Worm (Caenorhabditis elegans) whole organism, young adult: ENCODE data around the gene F14F7.4.
A peak's percentile ranks its signal among the peaks of the same experiment; 100 is the strongest.

Source experiments
- B0019.2 ChIP-seq: fragments of 200-800 bp; sonication (Bioruptor generic); conservative IDR thresholded peaks from 2 replicates; pipeline ENCODE4 v1.3.6; 2022; ENCODE audit warnings: missing genetic modification reagents, missing genetic modification characterization, missing compliant biosample characterization
- B0035.1 ChIP-seq: sonication (generic microtip); optimal IDR thresholded peaks from 2 replicates; lab custom pipeline; 2016; ENCODE audit warnings: missing genetic modification characterization, mild to moderate bottlenecking, missing compliant biosample characterization, missing genotype, missing genetic modification reagents
- B0261.1 ChIP-seq: sonication (generic microtip); optimal IDR thresholded peaks from 2 replicates; lab custom pipeline; 2016; ENCODE audit warnings: mild to moderate bottlenecking, missing genetic modification characterization, moderate library complexity, missing compliant biosample characterization
- C06A6.2 ChIP-seq: fragments of 200-800 bp; sonication (Bioruptor generic); conservative IDR thresholded peaks from 2 replicates; pipeline ENCODE4 v1.3.6; 2022; ENCODE audit warnings: missing genetic modification characterization, missing compliant biosample characterization
- F22D6.2 ChIP-seq: sonication (generic microtip); optimal IDR thresholded peaks from 2 replicates; lab custom pipeline; 2016; ENCODE audit warnings: mild to moderate bottlenecking, missing genetic modification characterization, missing compliant biosample characterization
- F23B12.7 ChIP-seq: sonication (generic microtip); optimal IDR thresholded peaks from 2 replicates; lab custom pipeline; 2017; ENCODE audit warnings: missing genetic modification characterization, mild to moderate bottlenecking, missing compliant biosample characterization, antibody characterized with exemption, moderate library complexity; ENCODE audit not compliant: insufficient read depth
- F33H1.4 ChIP-seq: fragments of 200-800 bp; sonication (Bioruptor generic); IDR thresholded peaks from 2 replicates; pipeline ENCODE4 v1.3.6; 2022; ENCODE audit warnings: missing genetic modification reagents, missing genetic modification characterization, missing compliant biosample characterization
- F37B4.10 ChIP-seq: fragments of 200-800 bp; sonication (Bioruptor generic); IDR thresholded peaks from 2 replicates; pipeline ENCODE4 v1.3.6; 2022; ENCODE audit warnings: missing genetic modification characterization, missing compliant biosample characterization
- K11D2.4 ChIP-seq: fragments of 200-800 bp; sonication (Bioruptor generic); IDR thresholded peaks from 2 replicates; pipeline ENCODE4 v1.3.6; 2022; ENCODE audit warnings: missing genetic modification reagents, missing genetic modification characterization, missing compliant biosample characterization
- K12H6.12 ChIP-seq: fragments of 200-800 bp; sonication (Bioruptor generic); optimal IDR thresholded peaks from 2 replicates; lab custom pipeline; 2018; ENCODE audit warnings: mild to moderate bottlenecking, missing genetic modification characterization, missing compliant biosample characterization
- Y56A3A.18 ChIP-seq: fragments of 200-800 bp; sonication (Bioruptor generic); IDR thresholded peaks from 2 replicates; pipeline ENCODE4 v1.3.6; 2022; ENCODE audit warnings: missing genetic modification reagents, missing genetic modification characterization, missing compliant biosample characterization
- Y95B8A.8 ChIP-seq: fragments of 200-800 bp; sonication (Bioruptor generic); IDR thresholded peaks from 2 replicates; pipeline ENCODE4 v1.3.6; 2022; ENCODE audit warnings: missing genetic modification reagents, missing genetic modification characterization, missing compliant biosample characterization
- atf-7 ChIP-seq: sonication (generic microtip); optimal IDR thresholded peaks from 2 replicates; lab custom pipeline; 2017; ENCODE audit warnings: mild to moderate bottlenecking, missing genetic modification characterization, missing compliant biosample characterization
- attf-3 ChIP-seq: fragments of 200-800 bp; sonication (Bioruptor generic); conservative IDR thresholded peaks from 2 replicates; pipeline ENCODE4 v1.3.6; 2022; ENCODE audit warnings: missing genetic modification reagents, missing genetic modification characterization, missing compliant biosample characterization
- bed-1 ChIP-seq: fragments of 200-800 bp; sonication (Bioruptor generic); IDR thresholded peaks from 2 replicates; pipeline ENCODE4 v1.3.6; 2022; ENCODE audit warnings: missing genetic modification reagents, missing genetic modification characterization, missing compliant biosample characterization
- ceh-100 ChIP-seq: fragments of 200-800 bp; sonication (Bioruptor generic); IDR thresholded peaks from 2 replicates; pipeline ENCODE4 v1.3.6; 2022; ENCODE audit warnings: missing genetic modification reagents, missing genetic modification characterization, missing compliant biosample characterization
- ceh-79 ChIP-seq: sonication (generic microtip); optimal IDR thresholded peaks from 2 replicates; lab custom pipeline; 2017; ENCODE audit warnings: mild to moderate bottlenecking, missing genetic modification characterization, missing compliant biosample characterization
- ceh-91 ChIP-seq: fragments of 200-800 bp; sonication (Bioruptor generic); IDR thresholded peaks from 2 replicates; pipeline ENCODE4 v1.3.6; 2022; ENCODE audit warnings: missing genetic modification reagents, missing genetic modification characterization, missing compliant biosample characterization
- egl-18 ChIP-seq: fragments of 200-800 bp; sonication (Bioruptor generic); IDR thresholded peaks from 2 replicates; pipeline ENCODE4 v1.3.6; 2022; ENCODE audit warnings: missing genetic modification reagents, missing genetic modification characterization, missing compliant biosample characterization
- egl-44 ChIP-seq: fragments of 200-800 bp; sonication (Bioruptor generic); IDR thresholded peaks from 2 replicates; pipeline ENCODE4 v1.3.6; 2022; ENCODE audit warnings: missing genetic modification reagents, missing genetic modification characterization, missing compliant biosample characterization
- ekl-4 ChIP-seq: fragments of 200-800 bp; sonication (Bioruptor generic); IDR thresholded peaks from 2 replicates; pipeline ENCODE4 v1.3.6; 2022; ENCODE audit warnings: missing genetic modification reagents, missing genetic modification characterization, missing compliant biosample characterization
- fkh-3 ChIP-seq: sonication (generic microtip); optimal IDR thresholded peaks from 2 replicates; lab custom pipeline; 2016; ENCODE audit warnings: mild to moderate bottlenecking, missing genetic modification characterization, missing compliant biosample characterization
- gei-17 ChIP-seq: fragments of 200-800 bp; sonication (Bioruptor generic); optimal IDR thresholded peaks from 2 replicates; lab custom pipeline; 2018; ENCODE audit warnings: mild to moderate bottlenecking, missing genetic modification characterization, missing compliant biosample characterization
- him-1 ChIP-seq: sonication (generic microtip); optimal IDR thresholded peaks from 2 replicates; lab custom pipeline; 2016; ENCODE audit warnings: missing genotype, missing genetic modification reagents, missing genetic modification characterization, missing compliant biosample characterization
- hmg-1.2 ChIP-seq: fragments of 200-800 bp; sonication (Bioruptor generic); IDR thresholded peaks from 2 replicates; pipeline ENCODE4 v1.3.6; 2022; ENCODE audit warnings: missing genetic modification reagents, missing genetic modification characterization, missing compliant biosample characterization
- hsf-1 ChIP-seq: fragments of 200-800 bp; sonication (Bioruptor generic); IDR thresholded peaks from 2 replicates; pipeline ENCODE4 v1.3.6; 2022; ENCODE audit warnings: missing genetic modification reagents, missing genetic modification characterization, missing compliant biosample characterization
- let-526 ChIP-seq: fragments of 200-800 bp; sonication (Bioruptor generic); IDR thresholded peaks from 2 replicates; pipeline ENCODE4 v1.3.6; 2022; ENCODE audit warnings: missing genetic modification reagents, missing genetic modification characterization, missing compliant biosample characterization
- let-607 ChIP-seq, 2 experiments: fragments of 200-800 bp in 1 of 2; sonication (Bioruptor generic) in 1 of 2; sonication (generic microtip) in 1 of 2; optimal IDR thresholded peaks; 2 replicates each; lab custom pipeline; 2016 to 2018; ENCODE audit warnings: mild to moderate bottlenecking in 2 of 2, missing compliant biosample characterization in 2 of 2, missing genetic modification characterization in 2 of 2, moderate library complexity in 2 of 2, missing genotype in 1 of 2
- lin-26 ChIP-seq: fragments of 200-800 bp; sonication (Bioruptor generic); IDR thresholded peaks from 2 replicates; pipeline ENCODE4 v1.3.6; 2022; ENCODE audit warnings: missing genetic modification reagents, missing genetic modification characterization, missing compliant biosample characterization
- madf-10 ChIP-seq: sonication (generic microtip); optimal IDR thresholded peaks from 2 replicates; lab custom pipeline; 2016; ENCODE audit warnings: mild to moderate bottlenecking, missing genetic modification characterization, missing compliant biosample characterization
- mcd-1 ChIP-seq: fragments of 200-800 bp; sonication (Bioruptor generic); IDR thresholded peaks from 2 replicates; pipeline ENCODE4 v1.3.6; 2022; ENCODE audit warnings: missing genetic modification reagents, missing genetic modification characterization, missing compliant biosample characterization
- nfyb-1 ChIP-seq: fragments of 200-800 bp; sonication (Bioruptor generic); IDR thresholded peaks from 2 replicates; pipeline ENCODE4 v1.3.6; 2022; ENCODE audit warnings: missing genetic modification reagents, missing genetic modification characterization, missing compliant biosample characterization
- nhr-120 ChIP-seq: fragments of 200-800 bp; sonication (Bioruptor generic); IDR thresholded peaks from 2 replicates; pipeline ENCODE4 v1.3.6; 2022; ENCODE audit warnings: missing genetic modification characterization, missing compliant biosample characterization
- nhr-80 ChIP-seq: sonication (generic microtip); optimal IDR thresholded peaks from 2 replicates; lab custom pipeline; 2016; ENCODE audit warnings: missing genetic modification characterization, missing compliant biosample characterization
- nhr-90 ChIP-seq: sonication (generic microtip); optimal IDR thresholded peaks from 2 replicates; lab custom pipeline; 2016; ENCODE audit warnings: missing genotype, mild to moderate bottlenecking, missing genetic modification characterization, missing compliant biosample characterization
- pha-4 ChIP-seq: fragments of 150-350 bp; sonication (generic microtip); optimal IDR thresholded peaks from 2 replicates; lab custom pipeline; 2014; ENCODE audit warnings: missing biosample characterization, missing genetic modification reagents, missing genetic modification characterization
- rec-8 ChIP-seq, 2 experiments: sonication (generic microtip); optimal IDR thresholded peaks; 2 replicates each; lab custom pipeline; 2016; ENCODE audit warnings: mild to moderate bottlenecking in 2 of 2, missing genetic modification characterization in 2 of 2, missing genetic modification reagents in 2 of 2, missing genotype in 2 of 2, missing biosample characterization in 1 of 2, missing compliant biosample characterization in 1 of 2, moderate library complexity in 1 of 2
- rpc-1 ChIP-seq, 2 experiments: fragments of 150-350 bp in 1 of 2; sonication (generic microtip) in 1 of 2; optimal IDR thresholded peaks; 2 replicates each; lab custom pipeline; 2014 to 2018; ENCODE audit warnings: missing biosample characterization in 1 of 2, missing genetic modification characterization in 1 of 2, missing genetic modification reagents in 1 of 2, missing genotype in 1 of 2
- sdz-38 ChIP-seq: sonication (generic microtip); optimal IDR thresholded peaks from 2 replicates; lab custom pipeline; 2016; ENCODE audit warnings: missing genotype, missing genetic modification characterization, missing compliant biosample characterization
- sptf-2 ChIP-seq: fragments of 200-800 bp; sonication (Bioruptor generic); optimal IDR thresholded peaks from 2 replicates; lab custom pipeline; 2018; ENCODE audit warnings: mild to moderate bottlenecking, missing genetic modification characterization, missing compliant biosample characterization
- tbp1 ChIP-seq: fragments of 200-800 bp; sonication (Bioruptor generic); optimal IDR thresholded peaks from 2 replicates; lab custom pipeline; 2018; ENCODE audit warnings: mild to moderate bottlenecking, missing genetic modification characterization, missing compliant biosample characterization
- unc-130 ChIP-seq: sonication (generic microtip); optimal IDR thresholded peaks from 2 replicates; lab custom pipeline; 2016; ENCODE audit warnings: missing genetic modification reagents, missing genetic modification characterization, missing compliant biosample characterization
- zim-3 ChIP-seq: sonication (generic microtip); optimal IDR thresholded peaks from 2 replicates; lab custom pipeline; 2017; ENCODE audit warnings: mild to moderate bottlenecking, missing genetic modification characterization, moderate library complexity, missing compliant biosample characterization
- ztf-28 ChIP-seq: fragments of 200-800 bp; sonication (Bioruptor generic); IDR thresholded peaks from 2 replicates; pipeline ENCODE4 v1.3.6; 2022; ENCODE audit warnings: missing genetic modification reagents, missing genetic modification characterization, missing compliant biosample characterization

F14F7.4 gene

ce11 chrIII:13049956-13050355, 20.4 kb upstream of the F14F7.4 start:
- TF ChIP-seq attf-3 (GFP tag; lab: Robert Waterston, UW) (no peak), C06A6.2 (GFP tag; lab: Robert Waterston, UW) (no peak), nhr-90 (tag; lab: Kevin White, UChicago) (no peak), hmg-1.2 (GFP tag; lab: Robert Waterston, UW) (no peak), B0035.1 (no peak), pha-4 (tag; lab: Kevin White, UChicago) (no peak)

- TF ChIP-seq Y56A3A.18 (GFP tag; lab: Robert Waterston, UW): no peak
- TF ChIP-seq mcd-1 (GFP tag; lab: Robert Waterston, UW): no peak
- TF ChIP-seq zim-3: no peak
- TF ChIP-seq Y95B8A.8 (GFP tag; lab: Robert Waterston, UW): no peak
- no peak for TF ChIP-seq ekl-4 (GFP tag; lab: Robert Waterston, UW)
- TF ChIP-seq ceh-91 (GFP tag; lab: Robert Waterston, UW): no peak
- TF ChIP-seq sptf-2 (GFP tag; lab: Kevin White, UChicago): no peak
- no peak for TF ChIP-seq F22D6.2 (tag; lab: Kevin White, UChicago)
- no peak for TF ChIP-seq nhr-120 (GFP tag; lab: Robert Waterston, UW)
- TF ChIP-seq ceh-100: no peak
- no peak for TF ChIP-seq F37B4.10
- no peak for TF ChIP-seq rec-8 (tag; optimal IDR thresholded peaks at IDR 0.05; lab: Kevin White, UChicago)
- no peak for TF ChIP-seq sdz-38 (tag; lab: Kevin White, UChicago)
- TF ChIP-seq unc-130 (GFP tag; lab: Kevin White, UChicago): no peak
- no peak for TF ChIP-seq rpc-1 (optimal IDR thresholded peaks at IDR 0.05; lab: Kevin White, UChicago)
- no peak for TF ChIP-seq rpc-1 (tag; optimal IDR thresholded peaks at IDR 0.05; lab: Kevin White, UChicago)
- no peak for TF ChIP-seq madf-10 (tag; lab: Kevin White, UChicago)
- TF ChIP-seq B0019.2: no peak
- TF ChIP-seq him-1: no peak
- TF ChIP-seq ceh-79 (tag; lab: Kevin White, UChicago): no peak
Observed at ce11 chrIII:13039739-13040138, 10.2 kb upstream of the F14F7.4 start, which contains the start of gene F54F12.2. F54F12.2 (plus strand) TSS chrIII:13040039.

ce11 chrIII:13032429-13033018, 3.0 kb upstream of the F14F7.4 start:
- TF ChIP-seq nhr-90 (tag; lab: Kevin White, UChicago) (no peak), hsf-1 (GFP tag; lab: Robert Waterston, UW) (no peak), let-607 (tag; optimal IDR thresholded peaks at IDR 0.05; lab: Kevin White, UChicago) (no peak), nhr-80 (no peak), tbp1 (GFP tag; lab: Kevin White, UChicago) (no peak), F23B12.7 (tag; lab: Kevin White, UChicago) (no peak), let-526 (GFP tag; lab: Robert Waterston, UW) (0 out of 2 replicates have a peak, but pooled peaks have one; percentile 39), Y56A3A.18 (GFP tag; lab: Robert Waterston, UW) (no peak), B0035.1 (no peak), B0261.1 (tag; lab: Kevin White, UChicago) (no peak), K12H6.12 (tag; lab: Kevin White, UChicago) (no peak), nfyb-1 (GFP tag; lab: Robert Waterston, UW) (no peak), gei-17 (no peak), hmg-1.2 (GFP tag; lab: Robert Waterston, UW) (no peak), F33H1.4 (GFP tag; lab: Robert Waterston, UW) (peak; percentile 11; the same call in 1 of the 2 replicates), unc-130 (GFP tag; lab: Kevin White, UChicago) (no peak), egl-44 (GFP tag; lab: Robert Waterston, UW) (0 out of 2 replicates have a peak, but pooled peaks have one; percentile 11), lin-26 (GFP tag; lab: Robert Waterston, UW) (0 out of 2 replicates have a peak, but pooled peaks have one; percentile 30), sdz-38 (tag; lab: Kevin White, UChicago) (no peak), ztf-28 (GFP tag; lab: Robert Waterston, UW) (0 out of 2 replicates have a peak, but pooled peaks have one; percentile 54), attf-3 (GFP tag; lab: Robert Waterston, UW) (0 out of 2 replicates have a peak, but pooled peaks have one; percentile 7), K11D2.4 (GFP tag; lab: Robert Waterston, UW) (peak; percentile 34; the same call in 1 of the 2 replicates), bed-1 (GFP tag; lab: Robert Waterston, UW) (no peak), fkh-3 (tag; lab: Kevin White, UChicago) (no peak), atf-7 (no peak), egl-18 (GFP tag; lab: Robert Waterston, UW) (no peak; the same call in 1 of the 2 replicates)
